Worm (Caenorhabditis elegans) whole organism, midembryonic: Measurements from ENCODE around the gene F59B10.2.
"Not testable (repeated sequence)": the region's sequence is repeated elsewhere in the genome, so short reads cannot be mapped to it uniquely, and the experiment has no call there.

Source experiments
- T22C8.4 ChIP-seq: fragments of 200-800 bp; sonication (Bioruptor generic); IDR thresholded peaks from 2 replicates; pipeline ENCODE4 v1.3.6; 2022; ENCODE audit warnings: missing genetic modification characterization, missing compliant biosample characterization
- cog-1 ChIP-seq: sonication (generic microtip); optimal IDR thresholded peaks from 2 replicates; lab custom pipeline; 2016; ENCODE audit warnings: missing genetic modification characterization, missing compliant biosample characterization
- flt-1 ChIP-seq: fragments of 200-800 bp; sonication (Bioruptor generic); IDR thresholded peaks from 2 replicates; pipeline ENCODE4 v1.3.6; 2022; ENCODE audit warnings: missing genetic modification characterization, missing compliant biosample characterization
- klf-2 ChIP-seq: fragments of 200-800 bp; sonication (Bioruptor generic); conservative IDR thresholded peaks from 2 replicates; pipeline ENCODE4 v1.3.6; 2022; ENCODE audit warnings: missing genetic modification reagents, missing genetic modification characterization, missing compliant biosample characterization
- med-1 ChIP-seq: sonication (generic microtip); optimal IDR thresholded peaks from 2 replicates; lab custom pipeline; 2017; ENCODE audit warnings: missing genetic modification characterization, mild to moderate bottlenecking, missing compliant biosample characterization, antibody characterized with exemption, missing genetic modification reagents; ENCODE audit not compliant: insufficient read depth
- ref-1 ChIP-seq: fragments of 200-800 bp; sonication (Bioruptor generic); conservative IDR thresholded peaks from 2 replicates; pipeline ENCODE4 v1.3.6; 2022; ENCODE audit warnings: missing genetic modification reagents, missing genetic modification characterization, missing compliant biosample characterization
- tab-1 ChIP-seq: fragments of 200-800 bp; sonication (Bioruptor generic); IDR thresholded peaks from 2 replicates; pipeline ENCODE4 v1.3.6; 2022; ENCODE audit warnings: missing genetic modification characterization, missing compliant biosample characterization
- ztf-23 ChIP-seq: fragments of 200-800 bp; sonication (Bioruptor generic); IDR thresholded peaks from 2 replicates; pipeline ENCODE4 v1.3.6; 2022; ENCODE audit warnings: missing genetic modification reagents, missing genetic modification characterization, missing compliant biosample characterization
- ztf-29 ChIP-seq: fragments of 200-800 bp; sonication (Bioruptor generic); IDR thresholded peaks from 2 replicates; pipeline ENCODE4 v1.3.6; 2022; ENCODE audit warnings: missing genetic modification reagents, missing genetic modification characterization, missing compliant biosample characterization

Gene F59B10.2

ce11 chrII:10493034-10493433, 16.6 kb downstream of the F59B10.2 start, which contains the start of gene ZK666.8:
ZK666.8 (minus strand) TSS chrII:10493134.
- not testable (repeated sequence) for TF ChIP-seq ztf-23 (GFP tag; lab: Robert Waterston, UW); klf-2; flt-1

- TF ChIP-seq med-1 (GFP tag; lab: Kevin White, UChicago) (no peak), ref-1 (no peak), cog-1 (tag; lab: Kevin White, UChicago) (no peak), klf-2 (no peak), flt-1 (no peak), tab-1 (no peak), ztf-29 (GFP tag; lab: Robert Waterston, UW) (no peak), T22C8.4 (GFP tag; lab: Robert Waterston, UW) (no peak), ztf-23 (GFP tag; lab: Robert Waterston, UW) (no peak)
Observed at ce11 chrII:10490329-10490728, 19.3 kb downstream of the F59B10.2 start, which contains the start of gene clec-61. clec-61 (minus strand) TSS chrII:10490537.

ce11 chrII:10486738-10487137, 22.9 kb downstream of the F59B10.2 start, which contains the start of gene ZK666.15:
ZK666.15 (plus strand) TSS chrII:10487038.
- TF ChIP-seq ztf-23 (GFP tag; lab: Robert Waterston, UW) (no peak), flt-1 (no peak), ztf-29 (GFP tag; lab: Robert Waterston, UW) (no peak), ref-1 (no peak), cog-1 (tag; lab: Kevin White, UChicago) (no peak), klf-2 (no peak), T22C8.4 (GFP tag; lab: Robert Waterston, UW) (no peak), med-1 (GFP tag; lab: Kevin White, UChicago) (no peak), tab-1 (no peak)

- TF ChIP-seq ztf-29 (GFP tag; lab: Robert Waterston, UW) (no peak), med-1 (GFP tag; lab: Kevin White, UChicago) (no peak), tab-1 (no peak), flt-1 (no peak), cog-1 (tag; lab: Kevin White, UChicago) (no peak), klf-2 (no peak), ztf-23 (GFP tag; lab: Robert Waterston, UW) (no peak), T22C8.4 (GFP tag; lab: Robert Waterston, UW) (no peak), ref-1 (no peak)
Observed at ce11 chrII:10485640-10486039, 24.0 kb downstream of the F59B10.2 start.

- no peak for TF ChIP-seq cog-1 (tag; lab: Kevin White, UChicago)
- TF ChIP-seq klf-2 = no peak
- no peak for TF ChIP-seq ztf-23 (GFP tag; lab: Robert Waterston, UW)
- no peak for TF ChIP-seq tab-1
- no peak for TF ChIP-seq ztf-29 (GFP tag; lab: Robert Waterston, UW)
- no peak for TF ChIP-seq ref-1
- TF ChIP-seq flt-1 = no peak
- TF ChIP-seq med-1 (GFP tag; lab: Kevin White, UChicago) = no peak
- no peak for TF ChIP-seq T22C8.4 (GFP tag; lab: Robert Waterston, UW)
Observed at ce11 chrII:10483860-10484259, 25.8 kb downstream of the F59B10.2 start.

- TF ChIP-seq cog-1 (tag; lab: Kevin White, UChicago) = no peak
- no peak for TF ChIP-seq ztf-29 (GFP tag; lab: Robert Waterston, UW)
Observed at ce11 chrII:10482899-10483298, 26.7 kb downstream of the F59B10.2 start.

ce11 chrII:10481824-10482556, 27.7 kb downstream of the F59B10.2 start, which contains the start of the genes clec-60 and ZK666.11:
clec-60 (minus strand) TSS chrII:10481874.
ZK666.11 (plus strand) TSS chrII:10482522.
- TF ChIP-seq ztf-23 (GFP tag; lab: Robert Waterston, UW) = no peak
- TF ChIP-seq T22C8.4 (GFP tag; lab: Robert Waterston, UW) = no peak
- TF ChIP-seq ref-1 = no peak
- no peak for TF ChIP-seq med-1 (GFP tag; lab: Kevin White, UChicago)
- TF ChIP-seq cog-1 (tag; lab: Kevin White, UChicago) = no peak
- TF ChIP-seq klf-2 = no peak
- no peak for TF ChIP-seq tab-1

- TF ChIP-seq cog-1 (tag; lab: Kevin White, UChicago) = no peak
- no peak for TF ChIP-seq flt-1
- TF ChIP-seq ztf-29 (GFP tag; lab: Robert Waterston, UW) = no peak
- TF ChIP-seq med-1 (GFP tag; lab: Kevin White, UChicago) = no peak
- no peak for TF ChIP-seq T22C8.4 (GFP tag; lab: Robert Waterston, UW)
- no peak for TF ChIP-seq klf-2
Observed at ce11 chrII:10480043-10480442, 29.6 kb downstream of the F59B10.2 start.

- TF ChIP-seq flt-1 (no peak), med-1 (GFP tag; lab: Kevin White, UChicago) (no peak), ztf-23 (GFP tag; lab: Robert Waterston, UW) (no peak), cog-1 (tag; lab: Kevin White, UChicago) (no peak), tab-1 (no peak), ztf-29 (GFP tag; lab: Robert Waterston, UW) (no peak), ref-1 (no peak), T22C8.4 (GFP tag; lab: Robert Waterston, UW) (no peak), klf-2 (no peak)
Observed at ce11 chrII:10479348-10479747, 30.3 kb downstream of the F59B10.2 start, which contains the start of gene clec-59. clec-59 (minus strand) TSS chrII:10479448.

ce11 chrII:10476959-10477358, 32.7 kb downstream of the F59B10.2 start, which contains the start of gene ZK666.4:
ZK666.4 (plus strand) TSS chrII:10477259.
- TF ChIP-seq tab-1 = no peak
- TF ChIP-seq T22C8.4 (GFP tag; lab: Robert Waterston, UW) = no peak
- TF ChIP-seq klf-2 = no peak
- TF ChIP-seq ztf-23 (GFP tag; lab: Robert Waterston, UW) = no peak
- no peak for TF ChIP-seq cog-1 (tag; lab: Kevin White, UChicago)
- no peak for TF ChIP-seq flt-1
- no peak for TF ChIP-seq ref-1
- no peak for TF ChIP-seq med-1 (GFP tag; lab: Kevin White, UChicago)
- TF ChIP-seq ztf-29 (GFP tag; lab: Robert Waterston, UW) = no peak
